Worm (Caenorhabditis elegans): ENCODE results near the gene Y45F10A.7.
"Not testable (repeated sequence)": the region's sequence is repeated elsewhere in the genome, so short reads cannot be mapped to it uniquely, and the experiment has no call there.

Y45F10A.7 gene

ce11 chrIV:13492271-13492670, at the start of gene Y45F10A.7:
Y45F10A.7 (plus strand) TSS chrIV:13492571.
- TF ChIP-seq him-1 (tag; optimal IDR thresholded peaks at IDR 0.05): no peak
- no peak for TF ChIP-seq dao-5 (tag; optimal IDR thresholded peaks at IDR 0.05)
- no peak for TF ChIP-seq W03F9.2 (tag; optimal IDR thresholded peaks at IDR 0.05)

ce11 chrIV:13445275-13445674, 47.1 kb upstream of the Y45F10A.7 start, which contains the start of gene mam-3:
mam-3 (minus strand) TSS chrIV:13445375.
- TF ChIP-seq dao-5 (tag; optimal IDR thresholded peaks at IDR 0.05) (no peak), W03F9.2 (tag; optimal IDR thresholded peaks at IDR 0.05) (no peak), him-1 (tag; optimal IDR thresholded peaks at IDR 0.05) (no peak)

- no peak for TF ChIP-seq him-1 (tag; optimal IDR thresholded peaks at IDR 0.05)
- no peak for TF ChIP-seq W03F9.2 (tag; optimal IDR thresholded peaks at IDR 0.05)
- no peak for TF ChIP-seq dao-5 (tag; optimal IDR thresholded peaks at IDR 0.05)
Observed at ce11 chrIV:13450740-13451139, 41.6 kb upstream of the Y45F10A.7 start.

- TF ChIP-seq W03F9.2 (tag; optimal IDR thresholded peaks at IDR 0.05) (no peak), him-1 (tag; optimal IDR thresholded peaks at IDR 0.05) (no peak), dao-5 (tag; optimal IDR thresholded peaks at IDR 0.05) (no peak)
Observed at ce11 chrIV:13453509-13453908, 38.9 kb upstream of the Y45F10A.7 start.

- TF ChIP-seq W03F9.2 (tag; optimal IDR thresholded peaks at IDR 0.05) (no peak), him-1 (tag; optimal IDR thresholded peaks at IDR 0.05) (no peak), dao-5 (tag; optimal IDR thresholded peaks at IDR 0.05) (no peak)
Observed at ce11 chrIV:13454698-13455097, 37.7 kb upstream of the Y45F10A.7 start, which contains the start of gene uso-1. uso-1 (minus strand) TSS chrIV:13454798.

ce11 chrIV:13455200-13455599, 37.2 kb upstream of the Y45F10A.7 start, which contains the start of gene Y38H8A.7:
Y38H8A.7 (plus strand) TSS chrIV:13455500.
- TF ChIP-seq W03F9.2, dao-5, him-1 (tag; optimal IDR thresholded peaks at IDR 0.05): not testable (repeated sequence)

- no peak for TF ChIP-seq him-1 (tag; optimal IDR thresholded peaks at IDR 0.05)
- TF ChIP-seq W03F9.2 (tag; optimal IDR thresholded peaks at IDR 0.05): no peak
- no peak for TF ChIP-seq dao-5 (tag; optimal IDR thresholded peaks at IDR 0.05)
Observed at ce11 chrIV:13456893-13457292, 35.5 kb upstream of the Y45F10A.7 start.

- no peak for TF ChIP-seq W03F9.2 (tag; optimal IDR thresholded peaks at IDR 0.05)
- TF ChIP-seq him-1 (tag; optimal IDR thresholded peaks at IDR 0.05): no peak
- TF ChIP-seq dao-5 (tag; optimal IDR thresholded peaks at IDR 0.05): no peak
Observed at ce11 chrIV:13458237-13458636, 34.1 kb upstream of the Y45F10A.7 start.

ce11 chrIV:13460876-13461275, 31.5 kb upstream of the Y45F10A.7 start, which contains the start of gene Y38H8A.12:
Y38H8A.12 (minus strand) TSS chrIV:13460976.
- TF ChIP-seq him-1 (tag; optimal IDR thresholded peaks at IDR 0.05): no peak
- TF ChIP-seq dao-5 (tag; optimal IDR thresholded peaks at IDR 0.05): no peak
- no peak for TF ChIP-seq W03F9.2 (tag; optimal IDR thresholded peaks at IDR 0.05)

- TF ChIP-seq dao-5 (tag; optimal IDR thresholded peaks at IDR 0.05) (no peak), him-1 (tag; optimal IDR thresholded peaks at IDR 0.05) (no peak), W03F9.2 (tag; optimal IDR thresholded peaks at IDR 0.05) (no peak)
Observed at ce11 chrIV:13465797-13466196, 26.6 kb upstream of the Y45F10A.7 start, which contains the start of gene fezf-1. fezf-1 (plus strand) TSS chrIV:13466097.

ce11 chrIV:13472011-13472410, 20.4 kb upstream of the Y45F10A.7 start, which contains the start of the genes ttbk-8.1 and Y38H8A.4:
ttbk-8.1 (plus strand) TSS chrIV:13472311.
Y38H8A.4 (minus strand) TSS chrIV:13472376.
- TF ChIP-seq dao-5 (tag; optimal IDR thresholded peaks at IDR 0.05) (no peak), W03F9.2 (tag; optimal IDR thresholded peaks at IDR 0.05) (no peak), him-1 (tag; optimal IDR thresholded peaks at IDR 0.05) (no peak)

- TF ChIP-seq dao-5 (tag; optimal IDR thresholded peaks at IDR 0.05) (no peak), W03F9.2 (tag; optimal IDR thresholded peaks at IDR 0.05) (no peak), him-1 (tag; optimal IDR thresholded peaks at IDR 0.05) (no peak)
Observed at ce11 chrIV:13474132-13474531, 18.2 kb upstream of the Y45F10A.7 start, which contains the start of gene Y38H8A.2. Y38H8A.2 (plus strand) TSS chrIV:13474432.

- TF ChIP-seq W03F9.2 (tag; optimal IDR thresholded peaks at IDR 0.05) (no peak), him-1 (tag; optimal IDR thresholded peaks at IDR 0.05) (no peak), dao-5 (tag; optimal IDR thresholded peaks at IDR 0.05) (no peak)
Observed at ce11 chrIV:13482469-13482868, 9.9 kb upstream of the Y45F10A.7 start, which contains the start of gene Y38H8A.1. Y38H8A.1 (plus strand) TSS chrIV:13482769.

ce11 chrIV:13483596-13483995, 8.8 kb upstream of the Y45F10A.7 start:
- no peak for TF ChIP-seq him-1 (tag; optimal IDR thresholded peaks at IDR 0.05)
- TF ChIP-seq W03F9.2 (tag; optimal IDR thresholded peaks at IDR 0.05): no peak
- no peak for TF ChIP-seq dao-5 (tag; optimal IDR thresholded peaks at IDR 0.05)

ce11 chrIV:13487019-13487418, 5.4 kb upstream of the Y45F10A.7 start:
- TF ChIP-seq him-1 (tag; optimal IDR thresholded peaks at IDR 0.05) (no peak), W03F9.2 (tag; optimal IDR thresholded peaks at IDR 0.05) (no peak), dao-5 (tag; optimal IDR thresholded peaks at IDR 0.05) (no peak)

All from whole organism, L4/young adult.